Worm (Caenorhabditis elegans) whole organism, L4/young adult: ENCODE results near the gene mes-1.

Source experiments
- W03F9.2 ChIP-seq: fragments of 150-350 bp; optimal IDR thresholded peaks from 2 replicates; lab custom pipeline; 2014; ENCODE audit warnings: missing biosample characterization, missing genetic modification characterization
- dao-5 ChIP-seq: sonication (generic microtip); optimal IDR thresholded peaks from 2 replicates; lab custom pipeline; 2016; ENCODE audit warnings: missing genotype, missing genetic modification characterization, moderate library complexity, missing compliant biosample characterization
- him-1 ChIP-seq: sonication (generic microtip); optimal IDR thresholded peaks from 2 replicates; lab custom pipeline; 2016; ENCODE audit warnings: missing genotype, missing genetic modification reagents, missing genetic modification characterization, missing compliant biosample characterization

DNA sequence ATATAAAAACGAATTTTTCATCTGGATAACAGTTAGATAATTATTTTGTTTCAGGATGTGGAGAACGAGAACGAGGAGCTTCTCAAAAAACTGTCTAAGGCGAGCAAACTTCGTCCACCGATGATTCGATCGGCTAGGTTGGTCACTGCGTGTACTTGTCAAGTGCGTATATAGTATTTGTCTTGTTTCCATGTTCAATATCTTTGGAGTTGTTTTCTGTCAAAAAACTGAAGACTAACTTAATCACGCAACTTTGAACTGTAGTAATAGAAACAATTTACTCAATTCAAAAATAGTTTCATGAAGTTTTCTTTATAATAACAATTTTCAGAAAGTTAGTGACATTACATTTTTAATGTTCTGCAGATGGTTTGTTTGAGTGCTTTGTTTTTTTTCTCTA, 28.6 kb upstream of the mes-1 start:
- TF ChIP-seq W03F9.2 (tag; lab: Kevin White, UChicago) (no peak), dao-5 (tag; lab: Kevin White, UChicago) (no peak), him-1 (no peak)
